Worm (Caenorhabditis elegans) whole organism, L2 larva: Measurements from ENCODE around the gene fbxb-114.

Experiments used
- C34F6.9 ChIP-seq: fragments of 150-350 bp; optimal IDR thresholded peaks from 2 replicates; lab custom pipeline; 2014; ENCODE audit warnings: missing biosample characterization, missing genetic modification characterization
- F13H6.1 ChIP-seq: sonication (generic microtip); optimal IDR thresholded peaks from 2 replicates; lab custom pipeline; 2016; ENCODE audit warnings: missing genetic modification characterization, missing compliant biosample characterization
- R02D3.7 ChIP-seq: fragments of 150-350 bp; optimal IDR thresholded peaks from 2 replicates; lab custom pipeline; 2014; ENCODE audit warnings: missing biosample characterization, missing genetic modification characterization
- Y55F3AM.14 ChIP-seq: fragments of 200-800 bp; sonication (Bioruptor generic); optimal IDR thresholded peaks from 2 replicates; lab custom pipeline; 2018; ENCODE audit warnings: mild to moderate bottlenecking, missing genetic modification characterization, missing compliant biosample characterization
- ZK546.5 ChIP-seq: sonication (generic microtip); optimal IDR thresholded peaks from 2 replicates; lab custom pipeline; 2017; ENCODE audit warnings: missing biosample characterization, missing genetic modification characterization
- alr-1 ChIP-seq: fragments of 150-350 bp; optimal IDR thresholded peaks from 2 replicates; lab custom pipeline; 2014; ENCODE audit warnings: missing biosample characterization, missing genetic modification characterization
- aly-2 ChIP-seq: fragments of 150-350 bp; optimal IDR thresholded peaks from 2 replicates; lab custom pipeline; 2014; ENCODE audit warnings: missing biosample characterization, missing genetic modification characterization
- ama-1 ChIP-seq: fragments of 150-350 bp; optimal IDR thresholded peaks from 2 replicates; lab custom pipeline; 2018; ENCODE audit warnings: inconsistent platforms
- blmp-1 ChIP-seq: sonication (generic microtip); optimal IDR thresholded peaks from 2 replicates; lab custom pipeline; 2017; ENCODE audit warnings: missing genetic modification characterization, mild to moderate bottlenecking, missing compliant biosample characterization, antibody characterized with exemption, moderate library complexity; ENCODE audit not compliant: insufficient read depth
- ceh-16 ChIP-seq: fragments of 150-350 bp; optimal IDR thresholded peaks from 2 replicates; lab custom pipeline; 2014; ENCODE audit warnings: missing biosample characterization, missing genetic modification characterization
- ceh-82 ChIP-seq: fragments of 150-350 bp; optimal IDR thresholded peaks from 2 replicates; lab custom pipeline; 2014; ENCODE audit warnings: missing biosample characterization, missing genetic modification characterization
- crh-2 ChIP-seq: sonication (generic microtip); optimal IDR thresholded peaks from 2 replicates; lab custom pipeline; 2017; ENCODE audit warnings: missing biosample characterization, missing genetic modification characterization
- dmd-4 ChIP-seq: sonication (generic microtip); optimal IDR thresholded peaks from 2 replicates; lab custom pipeline; 2017; ENCODE audit warnings: missing biosample characterization, missing genetic modification characterization
- egl-27 ChIP-seq: sonication (generic microtip); optimal IDR thresholded peaks from 3 replicates; lab custom pipeline; 2017; ENCODE audit warnings: missing biosample characterization, missing genetic modification reagents, missing genetic modification characterization
- elt-1 ChIP-seq: fragments of 150-350 bp; optimal IDR thresholded peaks from 2 replicates; lab custom pipeline; 2014; ENCODE audit warnings: missing biosample characterization, missing genetic modification characterization
- elt-3 ChIP-seq: sonication (generic microtip); optimal IDR thresholded peaks from 2 replicates; lab custom pipeline; 2017; ENCODE audit warnings: missing biosample characterization, missing genetic modification characterization
- fos-1 ChIP-seq: fragments of 150-350 bp; optimal IDR thresholded peaks from 2 replicates; lab custom pipeline; 2014; ENCODE audit warnings: missing biosample characterization, missing genetic modification characterization
- gmeb-1 ChIP-seq: fragments of 150-350 bp; optimal IDR thresholded peaks from 2 replicates; lab custom pipeline; 2014; ENCODE audit warnings: missing biosample characterization, missing genetic modification characterization
- lin-11 ChIP-seq: fragments of 150-350 bp; sonication (generic microtip); optimal IDR thresholded peaks from 2 replicates; lab custom pipeline; 2014; ENCODE audit warnings: missing biosample characterization, missing genetic modification characterization, inconsistent platforms, mixed read lengths
- lin-13 ChIP-seq: fragments of 150-350 bp; optimal IDR thresholded peaks from 2 replicates; lab custom pipeline; 2014; ENCODE audit warnings: missing biosample characterization, missing genetic modification reagents, missing genetic modification characterization
- lin-39 ChIP-seq: fragments of 150-350 bp; optimal IDR thresholded peaks from 2 replicates; lab custom pipeline; 2014; ENCODE audit warnings: missing biosample characterization, missing genetic modification reagents, missing genetic modification characterization
- lsy-2 ChIP-seq, 2 experiments: fragments of 150-350 bp in 1 of 2; sonication (generic microtip) in 1 of 2; optimal IDR thresholded peaks; 2 replicates each; lab custom pipeline; 2014 to 2017; ENCODE audit warnings: missing biosample characterization in 2 of 2, missing genetic modification characterization in 2 of 2
- mab-5 ChIP-seq: fragments of 150-350 bp; optimal IDR thresholded peaks from 2 replicates; lab custom pipeline; 2014; ENCODE audit warnings: missing biosample characterization, missing genetic modification characterization
- mbf-1 ChIP-seq: sonication (generic microtip); optimal IDR thresholded peaks from 2 replicates; lab custom pipeline; 2017; ENCODE audit warnings: missing biosample characterization, missing genetic modification characterization
- mdl-1 ChIP-seq, 2 experiments: fragments of 150-350 bp in 1 of 2; sonication (generic microtip) in 1 of 2; optimal IDR thresholded peaks; 2 replicates each; lab custom pipeline; 2017; ENCODE audit warnings: missing biosample characterization in 2 of 2, missing genetic modification characterization in 2 of 2
- nhr-10 ChIP-seq: sonication (generic microtip); optimal IDR thresholded peaks from 2 replicates; lab custom pipeline; 2017; ENCODE audit warnings: missing biosample characterization, missing genetic modification characterization
- nhr-11 ChIP-seq: fragments of 150-350 bp; optimal IDR thresholded peaks from 2 replicates; lab custom pipeline; 2014; ENCODE audit warnings: missing biosample characterization, missing genetic modification characterization
- nhr-12 ChIP-seq: fragments of 150-350 bp; optimal IDR thresholded peaks from 2 replicates; lab custom pipeline; 2014; ENCODE audit warnings: missing biosample characterization, missing genetic modification characterization
- nhr-129 ChIP-seq: fragments of 150-350 bp; optimal IDR thresholded peaks from 2 replicates; lab custom pipeline; 2014; ENCODE audit warnings: missing biosample characterization, missing genetic modification characterization
- nhr-21 ChIP-seq: fragments of 150-350 bp; optimal IDR thresholded peaks from 2 replicates; lab custom pipeline; 2014; ENCODE audit warnings: missing biosample characterization, missing genetic modification characterization
- nhr-23 ChIP-seq: fragments of 150-350 bp; optimal IDR thresholded peaks from 2 replicates; lab custom pipeline; 2014; ENCODE audit warnings: missing biosample characterization, missing genetic modification reagents, missing genetic modification characterization
- nhr-237 ChIP-seq: fragments of 150-350 bp; optimal IDR thresholded peaks from 2 replicates; lab custom pipeline; 2014; ENCODE audit warnings: missing biosample characterization, missing genetic modification characterization
- nhr-25 ChIP-seq: fragments of 150-350 bp; sonication (generic microtip); optimal IDR thresholded peaks from 3 replicates; lab custom pipeline; 2014; ENCODE audit warnings: missing biosample characterization, missing genetic modification characterization
- nhr-6 ChIP-seq: fragments of 150-350 bp; optimal IDR thresholded peaks from 2 replicates; lab custom pipeline; 2014; ENCODE audit warnings: missing biosample characterization, missing genetic modification characterization
- nhr-77 ChIP-seq: fragments of 150-350 bp; optimal IDR thresholded peaks from 2 replicates; lab custom pipeline; 2014; ENCODE audit warnings: missing biosample characterization, missing genetic modification characterization
- peb-1 ChIP-seq: fragments of 150-350 bp; optimal IDR thresholded peaks from 2 replicates; lab custom pipeline; 2014; ENCODE audit warnings: missing biosample characterization, missing genetic modification characterization
- sem-4 ChIP-seq: fragments of 150-350 bp; optimal IDR thresholded peaks from 2 replicates; lab custom pipeline; 2014; ENCODE audit warnings: missing biosample characterization, missing genetic modification reagents, missing genetic modification characterization
- skn-1 ChIP-seq: sonication (generic microtip); optimal IDR thresholded peaks from 2 replicates; lab custom pipeline; 2017; ENCODE audit warnings: missing biosample characterization, missing genetic modification characterization
- sma-3 ChIP-seq: sonication (generic microtip); optimal IDR thresholded peaks from 2 replicates; lab custom pipeline; 2016; ENCODE audit warnings: missing genetic modification reagents, missing genetic modification characterization, missing compliant biosample characterization
- sma-9 ChIP-seq, 2 experiments: fragments of 150-350 bp in 1 of 2; sonication (generic microtip) in 1 of 2; optimal IDR thresholded peaks; 2 replicates each; lab custom pipeline; 2014 to 2016; ENCODE audit warnings: missing genetic modification characterization in 2 of 2, mild to moderate bottlenecking in 1 of 2, missing biosample characterization in 1 of 2, missing compliant biosample characterization in 1 of 2, missing genetic modification reagents in 1 of 2, moderate library complexity in 1 of 2
- snpc-4 ChIP-seq: fragments of 150-350 bp; optimal IDR thresholded peaks from 2 replicates; lab custom pipeline; 2014; ENCODE audit warnings: missing biosample characterization, missing genetic modification characterization
- unc-39 ChIP-seq: fragments of 150-350 bp; optimal IDR thresholded peaks from 2 replicates; lab custom pipeline; 2014; ENCODE audit warnings: missing biosample characterization, missing genetic modification characterization
- unc-55 ChIP-seq: fragments of 150-350 bp; sonication (generic microtip); optimal IDR thresholded peaks from 3 replicates; lab custom pipeline; 2014; ENCODE audit warnings: missing biosample characterization, missing genetic modification reagents, missing genetic modification characterization
- unc-62 ChIP-seq: fragments of 150-350 bp; optimal IDR thresholded peaks from 2 replicates; lab custom pipeline; 2014; ENCODE audit warnings: missing biosample characterization, missing genetic modification reagents, missing genetic modification characterization
- zag-1 ChIP-seq: fragments of 150-350 bp; optimal IDR thresholded peaks from 2 replicates; lab custom pipeline; 2014; ENCODE audit warnings: missing biosample characterization, missing genetic modification characterization
- ztf-1 ChIP-seq: fragments of 200-800 bp; sonication (Bioruptor generic); conservative IDR thresholded peaks from 2 replicates; pipeline ENCODE4 v1.3.6; 2022; ENCODE audit warnings: missing genetic modification characterization, missing compliant biosample characterization
- ztf-11 ChIP-seq: sonication (generic microtip); optimal IDR thresholded peaks from 2 replicates; lab custom pipeline; 2017; ENCODE audit warnings: missing biosample characterization, missing genetic modification characterization
- ztf-4 ChIP-seq: fragments of 150-350 bp; optimal IDR thresholded peaks from 2 replicates; lab custom pipeline; 2014; ENCODE audit warnings: missing biosample characterization, missing genetic modification characterization

The fbxb-114 gene

ce11 chrX:16921533-16921932, at the start of gene fbxb-114:
fbxb-114 (plus strand) TSS chrX:16921833.
- no peak for TF ChIP-seq F13H6.1
- TF ChIP-seq alr-1 (tag; lab: Kevin White, UChicago), result no peak
- TF ChIP-seq nhr-237 (tag; lab: Kevin White, UChicago), result no peak
- TF ChIP-seq C34F6.9, result no peak
- TF ChIP-seq dmd-4 (tag; lab: Kevin White, UChicago), result no peak
- no peak for TF ChIP-seq lin-13
- TF ChIP-seq sma-3 (GFP tag; lab: Kevin White, UChicago), result no peak
- TF ChIP-seq unc-62 (GFP tag; lab: Kevin White, UChicago), result no peak
- TF ChIP-seq nhr-25, result no peak
- TF ChIP-seq ama-1, result no peak

ce11 chrX:16872446-16872962, 49.1 kb upstream of the fbxb-114 start, which contains the start of gene T20F7.1:
T20F7.1 (plus strand) TSS chrX:16872912.
- TF ChIP-seq mbf-1 (tag; lab: Kevin White, UChicago), result no peak
- TF ChIP-seq elt-3 (tag; lab: Kevin White, UChicago), result no peak
- TF ChIP-seq ceh-16 (tag; lab: Kevin White, UChicago), result no peak
- no peak for TF ChIP-seq unc-39 (tag; lab: Kevin White, UChicago)
- TF ChIP-seq elt-1 (tag; lab: Kevin White, UChicago), result no peak
- TF ChIP-seq nhr-21 (tag; lab: Kevin White, UChicago), result peak; percentile 55
- peak; percentile 12 for TF ChIP-seq blmp-1
- TF ChIP-seq ama-1, result no peak
- peak; percentile 54 for TF ChIP-seq crh-2 (tag; lab: Kevin White, UChicago)
- TF ChIP-seq lin-39 (tag; lab: Kevin White, UChicago), result no peak
- TF ChIP-seq zag-1 (tag; lab: Kevin White, UChicago), result no peak
- no peak for TF ChIP-seq R02D3.7 (tag; lab: Kevin White, UChicago)
- TF ChIP-seq nhr-12 (tag; lab: Kevin White, UChicago), result no peak
- no peak for TF ChIP-seq Y55F3AM.14 (GFP tag; lab: Kevin White, UChicago)
- no peak for TF ChIP-seq peb-1 (tag; lab: Kevin White, UChicago)
- peak; percentile 9 for TF ChIP-seq ztf-4 (tag; lab: Kevin White, UChicago)
- TF ChIP-seq fos-1 (tag; lab: Kevin White, UChicago), result peak; percentile 74
- peak; percentile 69 for TF ChIP-seq unc-55
- TF ChIP-seq nhr-77 (tag; lab: Kevin White, UChicago), result no peak
- TF ChIP-seq ceh-82 (tag; lab: Kevin White, UChicago), result no peak
- peak; percentile 3 for TF ChIP-seq egl-27
- peak; percentile 81 for TF ChIP-seq sma-9 (GFP tag; optimal IDR thresholded peaks at IDR 0.05; lab: Kevin White, UChicago)
- no peak for TF ChIP-seq sma-9 (tag; optimal IDR thresholded peaks at IDR 0.05; lab: Kevin White, UChicago)
- TF ChIP-seq C34F6.9, result peak; percentile 72
- no peak for TF ChIP-seq nhr-23 (tag; lab: Kevin White, UChicago)
- TF ChIP-seq dmd-4 (tag; lab: Kevin White, UChicago), result no peak
- no peak for TF ChIP-seq ztf-1 (GFP tag; lab: Robert Waterston, UW)
- no peak for TF ChIP-seq sem-4 (tag; lab: Kevin White, UChicago)
- no peak for TF ChIP-seq ztf-11
- peak in 1 of 2 experiments; percentile 7 for TF ChIP-seq mdl-1 (tag; optimal IDR thresholded peaks at IDR 0.05; lab: Kevin White, UChicago)
- TF ChIP-seq F13H6.1, result peak; percentile 83
- no peak for TF ChIP-seq lin-13
- no peak for TF ChIP-seq nhr-25
- no peak for TF ChIP-seq mab-5 (tag; lab: Kevin White, UChicago)
- TF ChIP-seq ZK546.5 (tag; lab: Kevin White, UChicago), result no peak
- peak; percentile 56 for TF ChIP-seq sma-3 (GFP tag; lab: Kevin White, UChicago)
- peak; percentile 90 for TF ChIP-seq nhr-129 (tag; lab: Kevin White, UChicago)
- no peak for TF ChIP-seq unc-62 (GFP tag; lab: Kevin White, UChicago)
- TF ChIP-seq nhr-11 (tag; lab: Kevin White, UChicago), result no peak
- no peak for TF ChIP-seq aly-2 (tag; lab: Kevin White, UChicago)
- TF ChIP-seq nhr-10, result no peak
- peak; percentile 63 for TF ChIP-seq gmeb-1 (tag; lab: Kevin White, UChicago)
- peak; percentile 4 for TF ChIP-seq nhr-6 (tag; lab: Kevin White, UChicago)
- no peak for TF ChIP-seq nhr-237 (tag; lab: Kevin White, UChicago)
- peak; percentile 51 for TF ChIP-seq lin-11 (tag; lab: Kevin White, UChicago)
- peak; percentile 17 to 78 for TF ChIP-seq lsy-2 (tag; optimal IDR thresholded peaks at IDR 0.05; lab: Kevin White, UChicago)
- TF ChIP-seq snpc-4, result peak; percentile 64
- TF ChIP-seq alr-1 (tag; lab: Kevin White, UChicago), result no peak
- TF ChIP-seq skn-1 (tag; lab: Kevin White, UChicago), result no peak
